Comparison of ENCODE assay signal across 1 fruit fly cellular context in genomic region chr3R:30526799-30527465, dm6.
TF ChIP-seq lines count a peak whose summit lies in the region.

Gene jdp, minus strand, starts transcription at chr3R:30527037.

TF ChIP-seq in whole organism, embryonic, 481 proteins besides CTCF, POLR2A, EP300 and RAD21 (continued from another document):
- TF ChIP-seq dan (GFP tag; IDR thresholded peaks at IDR 0.05; lab: Robert Waterston, UW) (no peak), Blimp-1 (GFP tag; optimal IDR thresholded peaks at IDR 0.05; lab: Kevin White, UChicago) (peak; percentile 95), CG17802 (tag; optimal IDR thresholded peaks at IDR 0.05; lab: Kevin White, UChicago) (no peak), sr (GFP tag; IDR thresholded peaks at IDR 0.05; lab: Robert Waterston, UW) (peak; percentile 52; the same call in 1 of the 3 replicates), ab (GFP tag; optimal IDR thresholded peaks at IDR 0.05; lab: Kevin White, UChicago) (no peak), sisA (GFP tag; IDR thresholded peaks at IDR 0.05; lab: Robert Waterston, UW) (no peak), vvl (GFP tag; IDR thresholded peaks at IDR 0.05; lab: Robert Waterston, UW) (peak; percentile 29; the same call in 1 of the 2 replicates), CG7963 (GFP tag; IDR thresholded peaks at IDR 0.05; lab: Robert Waterston, UW; ENCODE audit: partially characterized antibody) (no peak), cwo (GFP tag; optimal IDR thresholded peaks at IDR 0.05; lab: Kevin White, UChicago) (no peak), CG15696 (tag; optimal IDR thresholded peaks at IDR 0.05; lab: Kevin White, UChicago) (no peak), HLH4C (GFP tag; IDR thresholded peaks at IDR 0.05; lab: Robert Waterston, UW; ENCODE audit: partially characterized antibody) (no peak), gce (GFP tag; IDR thresholded peaks at IDR 0.05; lab: Robert Waterston, UW) (no peak), fru (optimal IDR thresholded peaks at IDR 0.05; lab: Kevin White, UChicago) (no peak), CG15073 (GFP tag; optimal IDR thresholded peaks at IDR 0.05; lab: Kevin White, UChicago) (no peak), fu2 (GFP tag; optimal IDR thresholded peaks at IDR 0.05; lab: Kevin White, UChicago) (no peak), kay (GFP tag; optimal IDR thresholded peaks at IDR 0.05; lab: Kevin White, UChicago) (peak; percentile 72), schlank (tag; optimal IDR thresholded peaks at IDR 0.05; lab: Kevin White, UChicago) (no peak), ac (GFP tag; optimal IDR thresholded peaks at IDR 0.05; lab: Kevin White, UChicago) (no peak), CG3838 (GFP tag; optimal IDR thresholded peaks at IDR 0.05; lab: Kevin White, UChicago) (no peak), Drgx (GFP tag; IDR thresholded peaks at IDR 0.05; lab: Robert Waterston, UW) (peak; percentile 54), Dll (GFP tag; IDR thresholded peaks at IDR 0.05; lab: Robert Waterston, UW; ENCODE audit: partially characterized antibody) (no peak), Trl (optimal IDR thresholded peaks at IDR 0.05; lab: Kevin White, UChicago) (peak; percentile 15 to 24), Trl (GFP tag; optimal IDR thresholded peaks at IDR 0.05; lab: Kevin White, UChicago) (no peak), CG4707 (GFP tag; optimal IDR thresholded peaks at IDR 0.05; lab: Kevin White, UChicago) (no peak), Neu2 (GFP tag; optimal IDR thresholded peaks at IDR 0.05; lab: Kevin White, UChicago; ENCODE audit: borderline replicate concordance) (no peak), so (GFP tag; IDR thresholded peaks at IDR 0.05; lab: Robert Waterston, UW) (no peak), CG34224 (GFP tag; IDR thresholded peaks at IDR 0.05; lab: Robert Waterston, UW; ENCODE audit: partially characterized antibody) (no peak), abd-A (tag; optimal IDR thresholded peaks at IDR 0.05; lab: Kevin White, UChicago) (peak; percentile 55), CG4730 (GFP tag; IDR thresholded peaks at IDR 0.05; lab: Robert Waterston, UW) (no peak), Deaf1 (tag; optimal IDR thresholded peaks at IDR 0.05; lab: Kevin White, UChicago) (peak; percentile 98), Oaz (GFP tag; IDR thresholded peaks at IDR 0.05; lab: Robert Waterston, UW) (no peak), CG9817 (tag; optimal IDR thresholded peaks at IDR 0.05; lab: Kevin White, UChicago) (no peak), chif (GFP tag; optimal IDR thresholded peaks at IDR 0.05; lab: Kevin White, UChicago) (no peak), CG10543 (GFP tag; optimal IDR thresholded peaks at IDR 0.05; lab: Kevin White, UChicago) (peak; percentile 17), kni (GFP tag; optimal IDR thresholded peaks at IDR 0.05; lab: Kevin White, UChicago) (no peak), crc (GFP tag; optimal IDR thresholded peaks at IDR 0.05; lab: Kevin White, UChicago) (no peak), gsb (GFP tag; IDR thresholded peaks at IDR 0.05; lab: Robert Waterston, UW) (no peak), D (optimal IDR thresholded peaks at IDR 0.05; lab: Kevin White, UChicago) (no peak), D (GFP tag; optimal IDR thresholded peaks at IDR 0.05; lab: Kevin White, UChicago) (no peak), chinmo (GFP tag; IDR thresholded peaks at IDR 0.05; lab: Robert Waterston, UW; ENCODE audit: partially characterized antibody) (peak; percentile 65; the same call in 1 of the 4 replicates), Meics (GFP tag; optimal IDR thresholded peaks at IDR 0.05; lab: Kevin White, UChicago) (no peak), CG3726 (GFP tag; IDR thresholded peaks at IDR 0.05; lab: Robert Waterston, UW) (no peak), slou (GFP tag; optimal IDR thresholded peaks at IDR 0.05; lab: Kevin White, UChicago) (no peak), CG10274 (GFP tag; optimal IDR thresholded peaks at IDR 0.05; lab: Kevin White, UChicago) (no peak), CG4617 (GFP tag; optimal IDR thresholded peaks at IDR 0.05; lab: Kevin White, UChicago; ENCODE audit: borderline replicate concordance) (no peak), Six4 (GFP tag; optimal IDR thresholded peaks at IDR 0.05; lab: Kevin White, UChicago) (no peak), CG4360 (GFP tag; IDR thresholded peaks at IDR 0.05; lab: Robert Waterston, UW) (no peak), CG12769 (tag; optimal IDR thresholded peaks at IDR 0.05; lab: Kevin White, UChicago) (peak; percentile 86), CG11398 (GFP tag; optimal IDR thresholded peaks at IDR 0.05; lab: Kevin White, UChicago) (no peak), CG6791 (GFP tag; IDR thresholded peaks at IDR 0.05; lab: Robert Waterston, UW; ENCODE audit: partially characterized antibody) (0 out of 3 replicates have a peak, but pooled peaks have one; percentile 29), aop (GFP tag; IDR thresholded peaks at IDR 0.05; lab: Robert Waterston, UW) (no peak), CG13894 (tag; optimal IDR thresholded peaks at IDR 0.05; lab: Kevin White, UChicago) (peak; percentile 90), Sry-β (GFP tag; optimal IDR thresholded peaks at IDR 0.05; lab: Kevin White, UChicago) (no peak), rib (GFP tag; IDR thresholded peaks at IDR 0.05; lab: Robert Waterston, UW) (no peak), ttk (GFP tag; IDR thresholded peaks at IDR 0.05; lab: Robert Waterston, UW) (no peak), Nf-YA (GFP tag; IDR thresholded peaks at IDR 0.05; lab: Robert Waterston, UW) (no peak), Hand (GFP tag; optimal IDR thresholded peaks at IDR 0.05; lab: Kevin White, UChicago) (peak; percentile 6), CG1233 (GFP tag; optimal IDR thresholded peaks at IDR 0.05; lab: Kevin White, UChicago) (no peak), CG7987 (GFP tag; optimal IDR thresholded peaks at IDR 0.05; lab: Kevin White, UChicago) (no peak), jumu (GFP tag; optimal IDR thresholded peaks at IDR 0.05; lab: Kevin White, UChicago) (no peak), ci (GFP tag; IDR thresholded peaks at IDR 0.05; lab: Robert Waterston, UW) (peak; percentile 25; the same call in 1 of the 3 replicates), nom (GFP tag; optimal IDR thresholded peaks at IDR 0.05; lab: Kevin White, UChicago) (peak; percentile 41), Kr (GFP tag; optimal IDR thresholded peaks at IDR 0.05; lab: Kevin White, UChicago) (no peak), MBD-R2 (GFP tag; IDR thresholded peaks at IDR 0.05; lab: Robert Waterston, UW) (no peak), chm (GFP tag; IDR thresholded peaks at IDR 0.05; lab: Robert Waterston, UW) (peak; percentile 20; the same call in 1 of the 2 replicates), CG14667 (GFP tag; IDR thresholded peaks at IDR 0.05; lab: Robert Waterston, UW) (no peak), dimm (GFP tag; IDR thresholded peaks at IDR 0.05; lab: Robert Waterston, UW) (no peak), pum (GFP tag; optimal IDR thresholded peaks at IDR 0.05; lab: Kevin White, UChicago) (no peak), hb (GFP tag; IDR thresholded peaks at IDR 0.05; lab: Robert Waterston, UW; ENCODE audit: partially characterized antibody) (no peak), zen2 (GFP tag; IDR thresholded peaks at IDR 0.05; lab: Robert Waterston, UW; ENCODE audit: partially characterized antibody) (peak; percentile 9; the same call in 1 of the 3 replicates), CG18476 (GFP tag; optimal IDR thresholded peaks at IDR 0.05; lab: Kevin White, UChicago) (no peak), insv (GFP tag; optimal IDR thresholded peaks at IDR 0.05; lab: Kevin White, UChicago) (no peak), p53 (GFP tag; optimal IDR thresholded peaks at IDR 0.05; lab: Kevin White, UChicago) (no peak), CG4282 (GFP tag; optimal IDR thresholded peaks at IDR 0.05; lab: Kevin White, UChicago) (no peak), Bteb2 (GFP tag; optimal IDR thresholded peaks at IDR 0.05; lab: Kevin White, UChicago) (no peak), Med (GFP tag; lab: Kevin White, UChicago) (peak; percentile 74), knrl (GFP tag; IDR thresholded peaks at IDR 0.05; lab: Robert Waterston, UW; ENCODE audit: partially characterized antibody) (no peak), luna (GFP tag; optimal IDR thresholded peaks at IDR 0.05; lab: Kevin White, UChicago) (no peak), CG5953 (GFP tag; IDR thresholded peaks at IDR 0.05; lab: Robert Waterston, UW) (no peak), run (tag; optimal IDR thresholded peaks at IDR 0.05; lab: Kevin White, UChicago) (no peak), pfk (GFP tag; optimal IDR thresholded peaks at IDR 0.05; lab: Kevin White, UChicago) (no peak), CG10147 (GFP tag; optimal IDR thresholded peaks at IDR 0.05; lab: Kevin White, UChicago) (no peak), Hr51 (GFP tag; optimal IDR thresholded peaks at IDR 0.05; lab: Kevin White, UChicago) (no peak), amos (GFP tag; IDR thresholded peaks at IDR 0.05; lab: Robert Waterston, UW; ENCODE audit: partially characterized antibody) (no peak; the same call in 1 of the 2 replicates), onecut (GFP tag; IDR thresholded peaks at IDR 0.05; lab: Robert Waterston, UW) (no peak), tgo (GFP tag; IDR thresholded peaks at IDR 0.05; lab: Robert Waterston, UW) (no peak), CG17612 (GFP tag; IDR thresholded peaks at IDR 0.05; lab: Robert Waterston, UW) (no peak), CG2120 (GFP tag; optimal IDR thresholded peaks at IDR 0.05; lab: Kevin White, UChicago) (no peak), mirr (GFP tag; optimal IDR thresholded peaks at IDR 0.05; lab: Kevin White, UChicago) (peak; percentile 2), Optix (GFP tag; IDR thresholded peaks at IDR 0.05; lab: Robert Waterston, UW) (no peak), CG17361 (GFP tag; IDR thresholded peaks at IDR 0.05; lab: Robert Waterston, UW) (no peak), CG42726 (GFP tag; IDR thresholded peaks at IDR 0.05; lab: Robert Waterston, UW; ENCODE audit: partially characterized antibody) (0 out of 2 replicates have a peak, but pooled peaks have one; percentile 50), Dp (GFP tag; optimal IDR thresholded peaks at IDR 0.05; lab: Kevin White, UChicago) (peak; percentile 11), CG7271 (tag; optimal IDR thresholded peaks at IDR 0.05; lab: Kevin White, UChicago) (no peak), CG3995 (GFP tag; optimal IDR thresholded peaks at IDR 0.05; lab: Kevin White, UChicago) (no peak), Ets65A (GFP tag; lab: Kevin White, UChicago) (no peak), CG7839 (tag; optimal IDR thresholded peaks at IDR 0.05; lab: Kevin White, UChicago) (no peak), CG31365 (tag; optimal IDR thresholded peaks at IDR 0.05; lab: Kevin White, UChicago) (no peak), CG1603 (tag; optimal IDR thresholded peaks at IDR 0.05; lab: Kevin White, UChicago) (no peak), eve (GFP tag; optimal IDR thresholded peaks at IDR 0.05; lab: Kevin White, UChicago) (no peak), CG1647 (GFP tag; optimal IDR thresholded peaks at IDR 0.05; lab: Kevin White, UChicago) (no peak), NFAT (GFP tag; IDR thresholded peaks at IDR 0.05; lab: Robert Waterston, UW) (peak; percentile 35; the same call in 1 of the 2 replicates), Dbx (GFP tag; IDR thresholded peaks at IDR 0.05; lab: Robert Waterston, UW) (peak; percentile 25; the same call in 1 of the 3 replicates), corto (GFP tag; optimal IDR thresholded peaks at IDR 0.05; lab: Kevin White, UChicago) (peak; percentile 8), CG13287 (GFP tag; IDR thresholded peaks at IDR 0.05; lab: Robert Waterston, UW; ENCODE audit: partially characterized antibody) (peak; percentile 20; the same call in 1 of the 2 replicates), ash1 (GFP tag; optimal IDR thresholded peaks at IDR 0.05; lab: Kevin White, UChicago) (no peak), esg (GFP tag; conservative IDR thresholded peaks at IDR 0.05; lab: Robert Waterston, UW) (no peak), Mrtf (GFP tag; IDR thresholded peaks at IDR 0.05; lab: Robert Waterston, UW) (no peak), caup (GFP tag; optimal IDR thresholded peaks at IDR 0.05; lab: Kevin White, UChicago; ENCODE audit: severe bottlenecking) (no peak)
